Fruit fly (Drosophila melanogaster) whole organism, prepupa: Measurements from ENCODE around the gene CG14551.

ENCODE experiments used
- Blimp-1 ChIP-seq: fragments of 200-800 bp; sonication (Bioruptor generic); optimal IDR thresholded peaks from 3 replicates; lab custom pipeline; 2017; ENCODE audit warnings: missing biosample characterization, missing genetic modification characterization, mild to moderate bottlenecking, moderate library complexity, missing genetic modification reagents
- CG16779 ChIP-seq: fragments of 200-800 bp; sonication (Bioruptor generic); optimal IDR thresholded peaks from 3 replicates; lab custom pipeline; 2017; ENCODE audit warnings: missing biosample characterization, mild to moderate bottlenecking, missing genetic modification characterization
- CG4318 ChIP-seq: fragments of 200-800 bp; sonication (Bioruptor generic); optimal IDR thresholded peaks from 3 replicates; lab custom pipeline; 2017; ENCODE audit warnings: missing biosample characterization, mild to moderate bottlenecking, missing genetic modification characterization
- Hr38 ChIP-seq: sonication (Bioruptor generic); optimal IDR thresholded peaks from 2 replicates; lab custom pipeline; 2016; ENCODE audit warnings: missing biosample characterization, missing genetic modification characterization
- Hr4 ChIP-seq: fragments of 200-800 bp; sonication (Bioruptor generic); optimal IDR thresholded peaks from 3 replicates; lab custom pipeline; 2016; ENCODE audit warnings: missing biosample characterization, missing genetic modification characterization
- acj6 ChIP-seq: fragments of 200-800 bp; sonication (Bioruptor generic); optimal IDR thresholded peaks from 3 replicates; lab custom pipeline; 2016; ENCODE audit warnings: missing biosample characterization, missing genetic modification characterization
- fd85E ChIP-seq: fragments of 200-800 bp; sonication (Bioruptor generic); optimal IDR thresholded peaks from 3 replicates; lab custom pipeline; 2016; ENCODE audit warnings: missing biosample characterization, missing genetic modification characterization
- net ChIP-seq: fragments of 200-800 bp; sonication (Bioruptor generic); optimal IDR thresholded peaks from 3 replicates; lab custom pipeline; 2016; ENCODE audit warnings: missing biosample characterization, missing genetic modification characterization
- spab ChIP-seq: fragments of 200-800 bp; sonication (Bioruptor generic); optimal IDR thresholded peaks from 2 replicates; lab custom pipeline; 2017; ENCODE audit warnings: missing biosample characterization, mild to moderate bottlenecking, missing genetic modification characterization, missing genetic modification reagents
- vri ChIP-seq: fragments of 200-800 bp; sonication (Bioruptor generic); optimal IDR thresholded peaks from 3 replicates; lab custom pipeline; 2016; ENCODE audit warnings: missing biosample characterization, mild to moderate bottlenecking, missing genetic modification characterization

- TF ChIP-seq CG4318 (GFP tag; lab: Kevin White, UChicago) (no peak), fd85E (GFP tag; lab: Kevin White, UChicago) (no peak), Hr38 (no peak), Hr4 (GFP tag; lab: Kevin White, UChicago) (no peak), acj6 (GFP tag; lab: Kevin White, UChicago) (no peak), Blimp-1 (GFP tag; lab: Kevin White, UChicago) (no peak), net (no peak), vri (GFP tag; lab: Kevin White, UChicago) (no peak), spab (GFP tag; lab: Kevin White, UChicago) (no peak), CG16779 (tag; lab: Kevin White, UChicago) (no peak)
These were observed 28.0 kb downstream of the CG14551 start for dm6 chr3R:26034643-26035368.
